Worm (Caenorhabditis elegans) whole organism, late embryonic: ENCODE measurements around the gene C04C11.25.

Source experiments
- ceh-24 ChIP-seq: sonication (generic microtip); optimal IDR thresholded peaks from 2 replicates; lab custom pipeline; 2016; ENCODE audit warnings: mild to moderate bottlenecking, missing genetic modification characterization, missing compliant biosample characterization
- hlh-13 ChIP-seq: fragments of 200-800 bp; sonication (Bioruptor generic); optimal IDR thresholded peaks from 2 replicates; lab custom pipeline; 2018; ENCODE audit warnings: mild to moderate bottlenecking, missing genetic modification characterization, missing compliant biosample characterization
- nhr-11 ChIP-seq: fragments of 150-350 bp; optimal IDR thresholded peaks from 2 replicates; lab custom pipeline; 2014; ENCODE audit warnings: missing biosample characterization, missing genetic modification characterization
- unc-86 ChIP-seq: sonication (generic microtip); optimal IDR thresholded peaks from 2 replicates; lab custom pipeline; 2016; ENCODE audit warnings: missing genetic modification characterization, missing compliant biosample characterization

ce11 chrX:13990680-13991079 is 24.6 kb downstream of the C04C11.25 start, which contains the start of gene C31E10.11:
- TF ChIP-seq hlh-13 (GFP tag; lab: Kevin White, UChicago) (no peak), unc-86 (tag; lab: Kevin White, UChicago) (no peak), nhr-11 (tag; lab: Kevin White, UChicago) (no peak), ceh-24 (tag; lab: Kevin White, UChicago) (no peak)
